Fruit fly (Drosophila melanogaster) whole organism, embryonic: Measurements from ENCODE around the gene CG5056.
A peak's percentile ranks its signal among the peaks of the same experiment; 100 is the strongest.

Experiments
- Adf1 ChIP-seq: fragments of 200-800 bp; sonication (Bioruptor generic); IDR thresholded peaks from 2 replicates; pipeline ENCODE4 v1.3.6; 2022; ENCODE audit warnings: missing biosample characterization, missing genetic modification characterization
- Blimp-1 ChIP-seq: fragments of 200-800 bp; sonication (Bioruptor generic); optimal IDR thresholded peaks from 3 replicates; lab custom pipeline; 2018; ENCODE audit warnings: missing biosample characterization, missing genetic modification characterization, mild to moderate bottlenecking, moderate library complexity, missing genetic modification reagents
- C15 ChIP-seq: fragments of 200-800 bp; sonication (Bioruptor generic); IDR thresholded peaks from 3 replicates; pipeline ENCODE4 v1.3.6; 2022; ENCODE audit warnings: missing biosample characterization, missing genetic modification characterization
- CG10462 ChIP-seq: fragments of 200-800 bp; sonication (Bioruptor generic); optimal IDR thresholded peaks from 2 replicates; lab custom pipeline; 2016; ENCODE audit warnings: missing biosample characterization, missing genetic modification characterization
- CG10565 ChIP-seq: fragments of 200-800 bp; sonication (Bioruptor generic); optimal IDR thresholded peaks from 3 replicates; lab custom pipeline; 2016; ENCODE audit warnings: missing biosample characterization, mild to moderate bottlenecking, missing genetic modification characterization
- CG11456 ChIP-seq: fragments of 200-800 bp; sonication (Bioruptor generic); IDR thresholded peaks from 3 replicates; pipeline ENCODE4 v1.3.6; 2022; ENCODE audit warnings: missing biosample characterization, missing genetic modification characterization
- CG11504 ChIP-seq: fragments of 200-800 bp; sonication (Bioruptor generic); optimal IDR thresholded peaks from 3 replicates; lab custom pipeline; 2019; ENCODE audit warnings: missing biosample characterization, mild to moderate bottlenecking, missing genetic modification characterization, moderate library complexity
- CG12071 ChIP-seq: fragments of 200-800 bp; sonication (Bioruptor generic); optimal IDR thresholded peaks from 3 replicates; lab custom pipeline; 2018; ENCODE audit warnings: missing biosample characterization, mild to moderate bottlenecking, missing genetic modification characterization
- CG13624 ChIP-seq: fragments of 200-800 bp; sonication (Bioruptor generic); optimal IDR thresholded peaks from 2 replicates; lab custom pipeline; 2016; ENCODE audit warnings: missing biosample characterization, missing genetic modification characterization
- CG14014 ChIP-seq: fragments of 200-800 bp; sonication (Bioruptor generic); IDR thresholded peaks from 2 replicates; pipeline ENCODE4 v1.3.6; 2022; ENCODE audit warnings: missing biosample characterization, missing genetic modification characterization
- CG15514 ChIP-seq: fragments of 200-800 bp; sonication (Bioruptor generic); optimal IDR thresholded peaks from 3 replicates; lab custom pipeline; 2017; ENCODE audit warnings: missing biosample characterization, missing genetic modification characterization, mild to moderate bottlenecking, moderate library complexity, missing genetic modification reagents
- CG17186 ChIP-seq: fragments of 200-800 bp; sonication (Bioruptor generic); optimal IDR thresholded peaks from 3 replicates; lab custom pipeline; 2017; ENCODE audit warnings: missing biosample characterization, missing genetic modification reagents, missing genetic modification characterization
- CG18476 ChIP-seq: fragments of 200-800 bp; sonication (Bioruptor generic); optimal IDR thresholded peaks from 2 replicates; lab custom pipeline; 2016; ENCODE audit warnings: missing biosample characterization, mild to moderate bottlenecking, missing genetic modification characterization
- CG18619 ChIP-seq: fragments of 200-800 bp; sonication (Bioruptor generic); optimal IDR thresholded peaks from 3 replicates; lab custom pipeline; 2017; ENCODE audit warnings: missing biosample characterization, mild to moderate bottlenecking, missing genetic modification characterization
- CG31224 ChIP-seq: fragments of 200-800 bp; sonication (Bioruptor generic); IDR thresholded peaks from 2 replicates; pipeline ENCODE4 v1.3.6; 2022; ENCODE audit warnings: missing biosample characterization, missing genetic modification characterization
- CG31365 ChIP-seq: fragments of 200-800 bp; sonication (Bioruptor generic); optimal IDR thresholded peaks from 2 replicates; lab custom pipeline; 2018; ENCODE audit warnings: missing biosample characterization, mild to moderate bottlenecking, missing genetic modification characterization
- CG31388 ChIP-seq: fragments of 200-800 bp; sonication (Bioruptor generic); optimal IDR thresholded peaks from 2 replicates; lab custom pipeline; 2016; ENCODE audit warnings: missing biosample characterization, missing genetic modification characterization
- CG33557 ChIP-seq: fragments of 200-800 bp; sonication (Bioruptor generic); optimal IDR thresholded peaks from 2 replicates; lab custom pipeline; 2019; ENCODE audit warnings: missing biosample characterization, mild to moderate bottlenecking, missing genetic modification characterization, moderate library complexity
- CG34376 ChIP-seq: fragments of 200-800 bp; sonication (Bioruptor generic); optimal IDR thresholded peaks from 2 replicates; lab custom pipeline; 2018; ENCODE audit warnings: missing biosample characterization, mild to moderate bottlenecking, missing genetic modification characterization
- CG3726 ChIP-seq: fragments of 200-800 bp; sonication (Bioruptor generic); IDR thresholded peaks from 3 replicates; pipeline ENCODE4, ENCODE4 v1.3.6; 2022; ENCODE audit warnings: missing biosample characterization, missing genetic modification characterization
- CG4282 ChIP-seq: fragments of 200-800 bp; sonication (Bioruptor generic); optimal IDR thresholded peaks from 2 replicates; lab custom pipeline; 2016; ENCODE audit warnings: missing biosample characterization, missing genetic modification characterization
- CG4328 ChIP-seq: fragments of 200-800 bp; sonication (Bioruptor generic); optimal IDR thresholded peaks from 3 replicates; lab custom pipeline; 2017; ENCODE audit warnings: missing biosample characterization, missing genetic modification reagents, missing genetic modification characterization
- CG6175 ChIP-seq: fragments of 200-800 bp; sonication (Bioruptor generic); IDR thresholded peaks from 3 replicates; pipeline ENCODE4 v1.3.6; 2022; ENCODE audit warnings: missing biosample characterization, missing genetic modification characterization
- CG6654 ChIP-seq: fragments of 200-800 bp; sonication (Bioruptor generic); optimal IDR thresholded peaks from 2 replicates; lab custom pipeline; 2017; ENCODE audit warnings: missing biosample characterization, mild to moderate bottlenecking, missing genetic modification characterization
- CG7556 ChIP-seq: fragments of 200-800 bp; sonication (Bioruptor generic); optimal IDR thresholded peaks from 2 replicates; lab custom pipeline; 2017; ENCODE audit warnings: missing biosample characterization, mild to moderate bottlenecking, missing genetic modification characterization
- CG8089 ChIP-seq: fragments of 200-800 bp; sonication (Bioruptor generic); optimal IDR thresholded peaks from 3 replicates; lab custom pipeline; 2016; ENCODE audit warnings: missing biosample characterization, missing genetic modification characterization
- CG8944 ChIP-seq: fragments of 200-800 bp; sonication (Bioruptor generic); optimal IDR thresholded peaks from 3 replicates; lab custom pipeline; 2016; ENCODE audit warnings: missing biosample characterization, missing genetic modification characterization
- GATAe ChIP-seq: fragments of 200-800 bp; sonication (Bioruptor generic); conservative IDR thresholded peaks from 2 replicates; pipeline ENCODE4 v1.3.6; 2022; ENCODE audit warnings: missing biosample characterization, missing genetic modification characterization
- H15 ChIP-seq: fragments of 200-800 bp; sonication (Bioruptor generic); IDR thresholded peaks from 3 replicates; pipeline ENCODE4 v1.3.6; 2022; ENCODE audit warnings: missing biosample characterization, missing genetic modification characterization
- NfI ChIP-seq: fragments of 200-800 bp; sonication (Bioruptor generic); optimal IDR thresholded peaks from 3 replicates; lab custom pipeline; 2018; ENCODE audit warnings: missing biosample characterization, mild to moderate bottlenecking, missing genetic modification characterization, moderate library complexity
- Oaz ChIP-seq: fragments of 200-800 bp; sonication (Bioruptor generic); IDR thresholded peaks from 2 replicates; pipeline ENCODE4 v1.3.6; 2022; ENCODE audit warnings: missing biosample characterization, missing genetic modification characterization
- Xbp1 ChIP-seq: fragments of 200-800 bp; sonication (Bioruptor generic); optimal IDR thresholded peaks from 3 replicates; lab custom pipeline; 2016; ENCODE audit warnings: missing biosample characterization, mild to moderate bottlenecking, missing genetic modification characterization
- Xrp1 ChIP-seq: fragments of 200-800 bp; sonication (Bioruptor generic); IDR thresholded peaks from 2 replicates; pipeline ENCODE4 v1.3.6; 2022; ENCODE audit warnings: missing biosample characterization, missing genetic modification characterization
- bbx ChIP-seq: fragments of 200-800 bp; sonication (Bioruptor generic); IDR thresholded peaks from 2 replicates; pipeline ENCODE4 v1.3.6; 2022; ENCODE audit warnings: missing biosample characterization, missing genetic modification characterization; ENCODE audit not compliant: partially characterized antibody
- bcd ChIP-seq: fragments of 200-800 bp; sonication (Bioruptor generic); optimal IDR thresholded peaks from 2 replicates; lab custom pipeline; 2017; ENCODE audit warnings: missing biosample characterization, mild to moderate bottlenecking, missing genetic modification characterization
- cato ChIP-seq: fragments of 200-800 bp; sonication (Bioruptor generic); optimal IDR thresholded peaks from 2 replicates; lab custom pipeline; 2016; ENCODE audit warnings: missing biosample characterization, missing genetic modification characterization, borderline replicate concordance
- chif ChIP-seq, 2 experiments: fragments of 200-800 bp; sonication (Bioruptor generic); optimal IDR thresholded peaks; 3 replicates each; lab custom pipeline; 2016; ENCODE audit warnings: missing biosample characterization in 2 of 2, missing genetic modification characterization in 2 of 2
- chn ChIP-seq: fragments of 200-800 bp; sonication (Bioruptor generic); optimal IDR thresholded peaks from 2 replicates; lab custom pipeline; 2016; ENCODE audit warnings: missing biosample characterization, missing genetic modification characterization
- crol ChIP-seq: fragments of 200-800 bp; sonication (Bioruptor generic); IDR thresholded peaks from 2 replicates; pipeline ENCODE4 v1.3.6; 2022; ENCODE audit warnings: missing biosample characterization, missing genetic modification characterization
- dimm ChIP-seq: fragments of 200-800 bp; sonication (Bioruptor generic); IDR thresholded peaks from 2 replicates; pipeline ENCODE4 v1.3.6; 2022; ENCODE audit warnings: missing biosample characterization, missing genetic modification characterization
- dmrt99B ChIP-seq: fragments of 200-800 bp; sonication (Bioruptor generic); optimal IDR thresholded peaks from 2 replicates; lab custom pipeline; 2018; ENCODE audit warnings: missing biosample characterization, mild to moderate bottlenecking, missing genetic modification characterization, moderate library complexity
- gcm2 ChIP-seq: fragments of 200-800 bp; sonication (Bioruptor generic); optimal IDR thresholded peaks from 2 replicates; lab custom pipeline; 2016; ENCODE audit warnings: missing biosample characterization, missing genetic modification characterization
- hth ChIP-seq: fragments of >200 bp; optimal IDR thresholded peaks from 2 replicates; lab custom pipeline; 2017; ENCODE audit warnings: inconsistent platforms
- mam ChIP-seq: fragments of 200-800 bp; sonication (Bioruptor generic); optimal IDR thresholded peaks from 3 replicates; lab custom pipeline; 2016; ENCODE audit warnings: missing biosample characterization, missing genetic modification characterization
- org-1 ChIP-seq: fragments of 200-800 bp; sonication (Bioruptor generic); optimal IDR thresholded peaks from 2 replicates; lab custom pipeline; 2017; ENCODE audit warnings: missing biosample characterization, missing genetic modification characterization
- sens ChIP-seq: fragments of 200-800 bp; sonication (Bioruptor generic); peaks from one replicate; lab custom pipeline; 2016; ENCODE audit warnings: missing biosample characterization, missing genetic modification characterization
- sob ChIP-seq: fragments of 200-800 bp; sonication (Bioruptor generic); IDR thresholded peaks from 2 replicates; pipeline ENCODE4 v1.3.6; 2022; ENCODE audit warnings: missing biosample characterization, missing genetic modification characterization
- tll ChIP-seq, 2 experiments: fragments of 200-800 bp in 1 of 2; fragments of >200 bp in 1 of 2; sonication (Bioruptor generic) in 1 of 2; optimal IDR thresholded peaks; 2 replicates each; lab custom pipeline; 2017 to 2019; ENCODE audit warnings: missing biosample characterization in 2 of 2, missing genetic modification characterization in 2 of 2, mild to moderate bottlenecking in 1 of 2, moderate library complexity in 1 of 2
- toy ChIP-seq: fragments of 200-800 bp; sonication (Bioruptor generic); IDR thresholded peaks from 2 replicates; pipeline ENCODE4 v1.3.6; 2022; ENCODE audit warnings: missing biosample characterization, missing genetic modification characterization
- unpg ChIP-seq: fragments of 200-800 bp; sonication (Bioruptor generic); optimal IDR thresholded peaks from 3 replicates; lab custom pipeline; 2018; ENCODE audit warnings: missing biosample characterization, mild to moderate bottlenecking, missing genetic modification characterization, moderate library complexity

Gene CG5056

dm6 chr2L:10375464-10376236 lies 9.2 kb downstream of the CG5056 start, which contains the start of the genes CG33303 and dpr19 (continued):
- peak; percentile 80 for TF ChIP-seq dmrt99B (tag; lab: Kevin White, UChicago)
- peak; percentile 16 for TF ChIP-seq CG6654 (GFP tag; lab: Kevin White, UChicago)
- TF ChIP-seq unpg (GFP tag; lab: Kevin White, UChicago), result peak; percentile 86
- no peak for TF ChIP-seq CG31388 (GFP tag; lab: Kevin White, UChicago)
- 0 out of 2 replicates have a peak, but pooled peaks have one; percentile 19 for TF ChIP-seq bbx (GFP tag; lab: Robert Waterston, UW)
- peak; percentile 68 for TF ChIP-seq CG18619 (GFP tag; lab: Kevin White, UChicago)
- TF ChIP-seq CG8944, result no peak
- no peak for TF ChIP-seq crol (GFP tag; lab: Robert Waterston, UW)
- TF ChIP-seq mam (GFP tag; lab: Kevin White, UChicago), result no peak
- no peak for TF ChIP-seq chn (GFP tag; lab: Kevin White, UChicago)
- TF ChIP-seq CG12071, result no peak
- TF ChIP-seq dimm (GFP tag; lab: Robert Waterston, UW), result no peak
- TF ChIP-seq CG13624 (GFP tag; lab: Kevin White, UChicago), result no peak
- no peak for TF ChIP-seq sens (GFP tag; lab: Kevin White, UChicago)
- peak; percentile 34; the same call in 1 of the 2 replicates for TF ChIP-seq CG14014 (GFP tag; lab: Robert Waterston, UW)
- TF ChIP-seq CG33557 (GFP tag; lab: Kevin White, UChicago), result peak; percentile 74
- TF ChIP-seq CG4328 (GFP tag; lab: Kevin White, UChicago), result peak; percentile 74
- no peak for TF ChIP-seq cato
- TF ChIP-seq CG15514, result peak; percentile 69
- no peak for TF ChIP-seq CG8089 (GFP tag; lab: Kevin White, UChicago)
- peak; percentile 51; the same call in 1 of the 3 replicates for TF ChIP-seq CG3726 (GFP tag; lab: Robert Waterston, UW)
- no peak for TF ChIP-seq Blimp-1 (GFP tag; lab: Kevin White, UChicago)
- TF ChIP-seq tll (GFP tag; optimal IDR thresholded peaks at IDR 0.05; lab: Kevin White, UChicago), result no peak
- TF ChIP-seq CG11504 (tag; lab: Kevin White, UChicago), result peak; percentile 85
- no peak for TF ChIP-seq C15 (GFP tag; lab: Robert Waterston, UW)
- no peak for TF ChIP-seq chif (GFP tag; optimal IDR thresholded peaks at IDR 0.05; lab: Kevin White, UChicago)
- no peak for TF ChIP-seq GATAe (GFP tag; lab: Robert Waterston, UW)
- peak; percentile 20 for TF ChIP-seq CG10462 (GFP tag; lab: Kevin White, UChicago)
- TF ChIP-seq Adf1 (GFP tag; lab: Robert Waterston, UW), result no peak
- peak; percentile 45 for TF ChIP-seq NfI (GFP tag; lab: Kevin White, UChicago)
- no peak for TF ChIP-seq org-1
- no peak for TF ChIP-seq CG6175 (GFP tag; lab: Robert Waterston, UW)
- no peak for TF ChIP-seq CG4282 (GFP tag; lab: Kevin White, UChicago)
- no peak for TF ChIP-seq CG18476 (GFP tag; lab: Kevin White, UChicago)
- TF ChIP-seq CG31365, result no peak
- no peak for TF ChIP-seq Oaz (GFP tag; lab: Robert Waterston, UW)
- TF ChIP-seq Xrp1 (GFP tag; lab: Robert Waterston, UW), result peak; percentile 76
- peak; percentile 80 for TF ChIP-seq CG7556
- no peak for TF ChIP-seq CG34376 (GFP tag; lab: Kevin White, UChicago)
- no peak for TF ChIP-seq toy (GFP tag; lab: Robert Waterston, UW)
- peak; percentile 41; the same call in 1 of the 2 replicates for TF ChIP-seq CG31224 (GFP tag; lab: Robert Waterston, UW)
- TF ChIP-seq sob (GFP tag; lab: Robert Waterston, UW), result peak; percentile 29; the same call in 1 of the 2 replicates
- peak; percentile 76 for TF ChIP-seq Xbp1 (GFP tag; lab: Kevin White, UChicago)
- TF ChIP-seq gcm2 (GFP tag; lab: Kevin White, UChicago), result no peak
- no peak for TF ChIP-seq hth (lab: Kevin White, UChicago)
- peak; percentile 65 for TF ChIP-seq bcd
- TF ChIP-seq CG17186 (GFP tag; lab: Kevin White, UChicago), result no peak
- 0 out of 3 replicates have a peak, but pooled peaks have one; percentile 13 for TF ChIP-seq CG11456 (GFP tag; lab: Robert Waterston, UW)
- no peak for TF ChIP-seq CG10565 (GFP tag; lab: Kevin White, UChicago)
- TF ChIP-seq H15, result no peak
